Worm (Caenorhabditis elegans): Measurements from ENCODE around the gene C02G6.3.

The C02G6.3 gene

ce11 chrV:5845669-5846189 lies 34.4 kb upstream of the C02G6.3 start, which contains the start of gene F26F12.3 (continued):
- TF ChIP-seq F33H1.4 (GFP tag; IDR thresholded peaks at IDR 0.05) (no peak), F37B4.10 (GFP tag; IDR thresholded peaks at IDR 0.05) (no peak), F57A8.1 (GFP tag; optimal IDR thresholded peaks at IDR 0.05) (no peak), ztf-26 (tag; optimal IDR thresholded peaks at IDR 0.05) (peak; percentile 64), ceh-58 (GFP tag; IDR thresholded peaks at IDR 0.05) (no peak), ztf-28 (GFP tag; IDR thresholded peaks at IDR 0.05) (no peak), B0261.1 (tag; optimal IDR thresholded peaks at IDR 0.05) (no peak), F55B11.4 (tag; optimal IDR thresholded peaks at IDR 0.05; ENCODE audit: borderline replicate concordance, insufficient read depth) (no peak), lag-1 (GFP tag; IDR thresholded peaks at IDR 0.05) (no peak), hmg-20 (GFP tag; IDR thresholded peaks at IDR 0.05) (no peak), bed-1 (GFP tag; IDR thresholded peaks at IDR 0.05) (no peak), ceh-27 (GFP tag; optimal IDR thresholded peaks at IDR 0.05) (peak; percentile 46), Y53F4B.3 (GFP tag; IDR thresholded peaks at IDR 0.05) (no peak), aptf-3 (GFP tag; IDR thresholded peaks at IDR 0.05) (no peak), Y56A3A.18 (GFP tag; IDR thresholded peaks at IDR 0.05) (peak; percentile 66; the same call in 1 of the 2 replicates), ztf-18 (tag; optimal IDR thresholded peaks at IDR 0.05) (peak; percentile 55), madf-10 (tag; optimal IDR thresholded peaks at IDR 0.05) (peak; percentile 47), C06A6.2 (GFP tag; conservative IDR thresholded peaks at IDR 0.05) (no peak), egl-44 (GFP tag; IDR thresholded peaks at IDR 0.05) (peak; percentile 59; the same call in 1 of the 2 replicates), ekl-4 (GFP tag; IDR thresholded peaks at IDR 0.05) (0 out of 2 replicates have a peak, but pooled peaks have one; percentile 20), hrde-1 (tag; optimal IDR thresholded peaks at IDR 0.05; ENCODE audit: borderline replicate concordance) (no peak), unc-130 (GFP tag; optimal IDR thresholded peaks at IDR 0.05) (no peak), let-607 (tag; optimal IDR thresholded peaks at IDR 0.05) (peak in 1 of 2 experiments; percentile 13), hsf-1 (GFP tag; IDR thresholded peaks at IDR 0.05) (no peak), F39B2.1 (GFP tag; IDR thresholded peaks at IDR 0.05) (no peak), efl-1 (GFP tag; optimal IDR thresholded peaks at IDR 0.05) (no peak), attf-6 (GFP tag; IDR thresholded peaks at IDR 0.05) (no peak), lin-26 (GFP tag; IDR thresholded peaks at IDR 0.05) (no peak), hlh-26 (GFP tag; conservative IDR thresholded peaks at IDR 0.05) (no peak), mes-4 (tag; optimal IDR thresholded peaks at IDR 0.05) (no peak), F49E8.2 (tag; optimal IDR thresholded peaks at IDR 0.05; ENCODE audit: insufficient read depth) (no peak), dpl-1 (GFP tag; optimal IDR thresholded peaks at IDR 0.05) (no peak), nhr-27 (tag; optimal IDR thresholded peaks at IDR 0.05) (no peak), somi-1 (GFP tag; optimal IDR thresholded peaks at IDR 0.05) (peak; percentile 32), ets-4 (GFP tag; optimal IDR thresholded peaks at IDR 0.05) (peak; percentile 48), F10E7.11 (tag; optimal IDR thresholded peaks at IDR 0.05) (no peak), attf-5 (GFP tag; optimal IDR thresholded peaks at IDR 0.05) (peak; percentile 66), chd-7 (tag; optimal IDR thresholded peaks at IDR 0.05) (peak; percentile 75), ztf-25 (GFP tag; IDR thresholded peaks at IDR 0.05) (no peak), repo-1 (tag; optimal IDR thresholded peaks at IDR 0.05) (peak; percentile 4), lin-35 (GFP tag; optimal IDR thresholded peaks at IDR 0.05) (no peak), nfyb-1 (GFP tag; IDR thresholded peaks at IDR 0.05) (peak; percentile 52), fkh-3 (tag; optimal IDR thresholded peaks at IDR 0.05) (no peak), tlf-1 (GFP tag; optimal IDR thresholded peaks at IDR 0.05) (no peak), nfya-2 (GFP tag; IDR thresholded peaks at IDR 0.05) (no peak), madf-8 (GFP tag; conservative IDR thresholded peaks at IDR 0.05) (no peak), nhr-80 (tag; optimal IDR thresholded peaks at IDR 0.05) (peak; percentile 99), snpc-3.4 (tag; optimal IDR thresholded peaks at IDR 0.05) (no peak), ztf-22 (GFP tag; optimal IDR thresholded peaks at IDR 0.05) (peak; percentile 45)

Measured in whole organism, young adult.